Fruit fly (Drosophila melanogaster) whole organism, embryonic: ENCODE measurements around the gene inaF-B.
A peak's percentile ranks its signal among the peaks of the same experiment; 100 is the strongest.

Source experiments
- Atf6 ChIP-seq: fragments of 200-800 bp; sonication (Bioruptor generic); IDR thresholded peaks from 2 replicates; pipeline ENCODE4 v1.3.6; 2022; ENCODE audit warnings: missing biosample characterization, missing genetic modification characterization
- CG10431 ChIP-seq: fragments of 200-800 bp; sonication (Bioruptor generic); optimal IDR thresholded peaks from 3 replicates; lab custom pipeline; 2018; ENCODE audit warnings: missing biosample characterization, mild to moderate bottlenecking, missing genetic modification characterization
- CG11085 ChIP-seq: fragments of 200-800 bp; sonication (Bioruptor generic); IDR thresholded peaks from 2 replicates; pipeline ENCODE4 v1.3.6; 2022; ENCODE audit warnings: missing biosample characterization, missing genetic modification characterization
- CG12071 ChIP-seq: fragments of 200-800 bp; sonication (Bioruptor generic); optimal IDR thresholded peaks from 3 replicates; lab custom pipeline; 2018; ENCODE audit warnings: missing biosample characterization, mild to moderate bottlenecking, missing genetic modification characterization
- CG12219 ChIP-seq: fragments of 200-800 bp; sonication (Bioruptor generic); optimal IDR thresholded peaks from 3 replicates; lab custom pipeline; 2018; ENCODE audit warnings: missing biosample characterization, mild to moderate bottlenecking, missing genetic modification characterization
- CG12744 ChIP-seq: fragments of 200-800 bp; sonication (Bioruptor generic); optimal IDR thresholded peaks from 2 replicates; lab custom pipeline; 2016; ENCODE audit warnings: missing biosample characterization, missing genetic modification characterization
- CG12942 ChIP-seq: fragments of 200-800 bp; sonication (Bioruptor generic); optimal IDR thresholded peaks from 3 replicates; lab custom pipeline; 2016; ENCODE audit warnings: missing biosample characterization, missing genetic modification characterization
- CG13296 ChIP-seq: fragments of 200-800 bp; sonication (Bioruptor generic); optimal IDR thresholded peaks from 3 replicates; lab custom pipeline; 2018; ENCODE audit warnings: missing biosample characterization, mild to moderate bottlenecking, missing genetic modification characterization
- CG14014 ChIP-seq: fragments of 200-800 bp; sonication (Bioruptor generic); IDR thresholded peaks from 2 replicates; pipeline ENCODE4 v1.3.6; 2022; ENCODE audit warnings: missing biosample characterization, missing genetic modification characterization
- CG17359 ChIP-seq: fragments of 200-800 bp; sonication (Bioruptor generic); optimal IDR thresholded peaks from 3 replicates; lab custom pipeline; 2018; ENCODE audit warnings: missing biosample characterization, mild to moderate bottlenecking, missing genetic modification characterization, moderate library complexity
- CG30431 ChIP-seq: fragments of 200-800 bp; sonication (Bioruptor generic); optimal IDR thresholded peaks from 2 replicates; lab custom pipeline; 2017; ENCODE audit warnings: missing biosample characterization, missing genetic modification characterization
- CG3065 ChIP-seq: fragments of 200-800 bp; sonication (Bioruptor generic); optimal IDR thresholded peaks from 2 replicates; lab custom pipeline; 2016; ENCODE audit warnings: missing biosample characterization, missing genetic modification characterization
- CG34224 ChIP-seq: fragments of 200-800 bp; sonication (Bioruptor generic); IDR thresholded peaks from 3 replicates; pipeline ENCODE4 v1.3.6; 2022; ENCODE audit warnings: missing biosample characterization, missing genetic modification characterization; ENCODE audit not compliant: partially characterized antibody
- CG34376 ChIP-seq: fragments of 200-800 bp; sonication (Bioruptor generic); optimal IDR thresholded peaks from 2 replicates; lab custom pipeline; 2018; ENCODE audit warnings: missing biosample characterization, mild to moderate bottlenecking, missing genetic modification characterization
- CG4282 ChIP-seq: fragments of 200-800 bp; sonication (Bioruptor generic); optimal IDR thresholded peaks from 2 replicates; lab custom pipeline; 2016; ENCODE audit warnings: missing biosample characterization, missing genetic modification characterization
- CG4820 ChIP-seq: fragments of 200-800 bp; sonication (Bioruptor generic); optimal IDR thresholded peaks from 3 replicates; lab custom pipeline; 2016; ENCODE audit warnings: missing biosample characterization, missing genetic modification characterization
- CG7357 ChIP-seq: fragments of 200-800 bp; sonication (Bioruptor generic); IDR thresholded peaks from 3 replicates; pipeline ENCODE4 v1.3.6; 2022; ENCODE audit warnings: missing biosample characterization, missing genetic modification characterization
- CG7839 ChIP-seq: fragments of 200-800 bp; sonication (Bioruptor generic); optimal IDR thresholded peaks from 3 replicates; lab custom pipeline; 2018; ENCODE audit warnings: missing biosample characterization, mild to moderate bottlenecking, missing genetic modification characterization, moderate library complexity
- CG8944 ChIP-seq: fragments of 200-800 bp; sonication (Bioruptor generic); optimal IDR thresholded peaks from 3 replicates; lab custom pipeline; 2016; ENCODE audit warnings: missing biosample characterization, missing genetic modification characterization
- CG9876 ChIP-seq: fragments of 200-800 bp; sonication (Bioruptor generic); optimal IDR thresholded peaks from 2 replicates; lab custom pipeline; 2016; ENCODE audit warnings: missing biosample characterization, missing genetic modification characterization
- Chrac-16 ChIP-seq: fragments of 200-800 bp; sonication (Bioruptor generic); optimal IDR thresholded peaks from 3 replicates; lab custom pipeline; 2016; ENCODE audit warnings: missing biosample characterization, missing genetic modification characterization
- Drgx ChIP-seq: fragments of 200-800 bp; sonication (Bioruptor generic); IDR thresholded peaks from 2 replicates; pipeline ENCODE4 v1.3.6; 2022; ENCODE audit warnings: missing biosample characterization, missing genetic modification characterization
- Ets97D ChIP-seq: fragments of 200-800 bp; sonication (Bioruptor generic); optimal IDR thresholded peaks from 3 replicates; lab custom pipeline; 2016; ENCODE audit warnings: missing biosample characterization, missing genetic modification characterization
- HLHmδ ChIP-seq: fragments of 200-800 bp; sonication (Bioruptor generic); optimal IDR thresholded peaks from 2 replicates; lab custom pipeline; 2018; ENCODE audit warnings: missing biosample characterization, mild to moderate bottlenecking, missing genetic modification characterization, moderate library complexity
- Hsf ChIP-seq: fragments of 200-800 bp; sonication (Bioruptor generic); optimal IDR thresholded peaks from 3 replicates; lab custom pipeline; 2016; ENCODE audit warnings: missing biosample characterization, missing genetic modification characterization
- MTF-1 ChIP-seq: fragments of 200-800 bp; sonication (Bioruptor generic); optimal IDR thresholded peaks from 2 replicates; lab custom pipeline; 2018; ENCODE audit warnings: missing biosample characterization, mild to moderate bottlenecking, missing genetic modification characterization, borderline replicate concordance
- Nf-YC ChIP-seq: fragments of 200-800 bp; optimal IDR thresholded peaks from 3 replicates; lab custom pipeline; 2019; ENCODE audit warnings: missing biosample characterization, mild to moderate bottlenecking, missing genetic modification characterization, moderate library complexity
- Rfx ChIP-seq: fragments of 200-800 bp; sonication (Bioruptor generic); IDR thresholded peaks from 2 replicates; pipeline ENCODE4 v1.3.6; 2022; ENCODE audit warnings: missing biosample characterization, missing genetic modification characterization
- Ssrp ChIP-seq: fragments of 200-800 bp; sonication (Bioruptor generic); optimal IDR thresholded peaks from 2 replicates; lab custom pipeline; 2018; ENCODE audit warnings: missing biosample characterization, mild to moderate bottlenecking, missing genetic modification characterization, moderate library complexity
- Taf1 ChIP-seq: fragments of 200-800 bp; sonication (Bioruptor generic); IDR thresholded peaks from 2 replicates; pipeline ENCODE4 v1.3.6; 2022; ENCODE audit warnings: missing biosample characterization, missing genetic modification characterization
- Trl ChIP-seq, 3 experiments: fragments of >200 bp in 2 of 3; fragments of 200-800 bp in 1 of 3; sonication (Bioruptor generic) in 1 of 3; optimal IDR thresholded peaks; 2 replicates in 1 of 3; 3 replicates in 2 of 3; lab custom pipeline; 2016 to 2017; ENCODE audit warnings: missing biosample characterization in 1 of 3, missing genetic modification characterization in 1 of 3
- Vsx1 ChIP-seq: fragments of 200-800 bp; sonication (Bioruptor generic); optimal IDR thresholded peaks from 2 replicates; lab custom pipeline; 2017; ENCODE audit warnings: missing biosample characterization, mild to moderate bottlenecking, missing genetic modification characterization, missing genetic modification reagents
- aop ChIP-seq: fragments of 200-800 bp; sonication (Bioruptor generic); IDR thresholded peaks from 2 replicates; pipeline ENCODE4 v1.3.6; 2022; ENCODE audit warnings: missing biosample characterization, missing genetic modification characterization
- cas ChIP-seq: fragments of 200-800 bp; sonication (Bioruptor generic); IDR thresholded peaks from 2 replicates; pipeline ENCODE4 v1.3.6; 2022; ENCODE audit warnings: missing biosample characterization, missing genetic modification characterization
- corto ChIP-seq: fragments of 200-800 bp; sonication (Bioruptor generic); optimal IDR thresholded peaks from 2 replicates; lab custom pipeline; 2016; ENCODE audit warnings: missing biosample characterization, mild to moderate bottlenecking, missing genetic modification characterization, moderate library complexity
- crp ChIP-seq, 2 experiments: fragments of 200-800 bp; sonication (Bioruptor generic); optimal IDR thresholded peaks; 2 replicates in 1 of 2; 3 replicates in 1 of 2; lab custom pipeline; 2017; ENCODE audit warnings: missing biosample characterization in 2 of 2, missing genetic modification characterization in 2 of 2, mild to moderate bottlenecking in 1 of 2, moderate library complexity in 1 of 2
- dmrt11E ChIP-seq: fragments of 200-800 bp; sonication (Bioruptor generic); optimal IDR thresholded peaks from 3 replicates; lab custom pipeline; 2018; ENCODE audit warnings: missing biosample characterization, mild to moderate bottlenecking, missing genetic modification characterization, moderate library complexity
- dpn ChIP-seq, 2 experiments: fragments of 200-800 bp; sonication (Bioruptor generic); optimal IDR thresholded peaks; 3 replicates each; lab custom pipeline; 2016; ENCODE audit warnings: missing biosample characterization in 2 of 2, missing genetic modification characterization in 2 of 2
- ftz-f1 ChIP-seq: fragments of 200-800 bp; sonication (Bioruptor generic); optimal IDR thresholded peaks from 2 replicates; lab custom pipeline; 2016; ENCODE audit warnings: missing biosample characterization, missing genetic modification characterization
- gcm2 ChIP-seq: fragments of 200-800 bp; sonication (Bioruptor generic); optimal IDR thresholded peaks from 2 replicates; lab custom pipeline; 2016; ENCODE audit warnings: missing biosample characterization, missing genetic modification characterization
- her ChIP-seq: fragments of 200-800 bp; sonication (Bioruptor generic); optimal IDR thresholded peaks from 2 replicates; lab custom pipeline; 2016; ENCODE audit warnings: missing biosample characterization, missing genetic modification characterization
- ind ChIP-seq: fragments of 200-800 bp; sonication (Bioruptor generic); optimal IDR thresholded peaks from 3 replicates; lab custom pipeline; 2016; ENCODE audit warnings: missing biosample characterization, missing genetic modification characterization
- scrt ChIP-seq: fragments of 200-800 bp; sonication (Bioruptor generic); optimal IDR thresholded peaks from 2 replicates; lab custom pipeline; 2018; ENCODE audit warnings: missing biosample characterization, mild to moderate bottlenecking, missing genetic modification characterization, moderate library complexity
- slbo ChIP-seq: fragments of 200-800 bp; sonication (Bioruptor generic); IDR thresholded peaks from 2 replicates; pipeline ENCODE4 v1.3.6; 2022; ENCODE audit warnings: missing biosample characterization, missing genetic modification characterization
- slou ChIP-seq: fragments of 200-800 bp; sonication (Bioruptor generic); optimal IDR thresholded peaks from 3 replicates; lab custom pipeline; 2016; ENCODE audit warnings: missing biosample characterization, missing genetic modification characterization
- toy ChIP-seq: fragments of 200-800 bp; sonication (Bioruptor generic); IDR thresholded peaks from 2 replicates; pipeline ENCODE4 v1.3.6; 2022; ENCODE audit warnings: missing biosample characterization, missing genetic modification characterization
- usp ChIP-seq: fragments of >200 bp; optimal IDR thresholded peaks from 2 replicates; lab custom pipeline; 2017; ENCODE audit warnings: missing biosample characterization, missing genetic modification characterization
- zen2 ChIP-seq: fragments of 200-800 bp; sonication (Bioruptor generic); IDR thresholded peaks from 3 replicates; pipeline ENCODE4 v1.3.6; 2022; ENCODE audit warnings: missing biosample characterization, missing genetic modification characterization; ENCODE audit not compliant: partially characterized antibody

inaF-B gene

DNA sequence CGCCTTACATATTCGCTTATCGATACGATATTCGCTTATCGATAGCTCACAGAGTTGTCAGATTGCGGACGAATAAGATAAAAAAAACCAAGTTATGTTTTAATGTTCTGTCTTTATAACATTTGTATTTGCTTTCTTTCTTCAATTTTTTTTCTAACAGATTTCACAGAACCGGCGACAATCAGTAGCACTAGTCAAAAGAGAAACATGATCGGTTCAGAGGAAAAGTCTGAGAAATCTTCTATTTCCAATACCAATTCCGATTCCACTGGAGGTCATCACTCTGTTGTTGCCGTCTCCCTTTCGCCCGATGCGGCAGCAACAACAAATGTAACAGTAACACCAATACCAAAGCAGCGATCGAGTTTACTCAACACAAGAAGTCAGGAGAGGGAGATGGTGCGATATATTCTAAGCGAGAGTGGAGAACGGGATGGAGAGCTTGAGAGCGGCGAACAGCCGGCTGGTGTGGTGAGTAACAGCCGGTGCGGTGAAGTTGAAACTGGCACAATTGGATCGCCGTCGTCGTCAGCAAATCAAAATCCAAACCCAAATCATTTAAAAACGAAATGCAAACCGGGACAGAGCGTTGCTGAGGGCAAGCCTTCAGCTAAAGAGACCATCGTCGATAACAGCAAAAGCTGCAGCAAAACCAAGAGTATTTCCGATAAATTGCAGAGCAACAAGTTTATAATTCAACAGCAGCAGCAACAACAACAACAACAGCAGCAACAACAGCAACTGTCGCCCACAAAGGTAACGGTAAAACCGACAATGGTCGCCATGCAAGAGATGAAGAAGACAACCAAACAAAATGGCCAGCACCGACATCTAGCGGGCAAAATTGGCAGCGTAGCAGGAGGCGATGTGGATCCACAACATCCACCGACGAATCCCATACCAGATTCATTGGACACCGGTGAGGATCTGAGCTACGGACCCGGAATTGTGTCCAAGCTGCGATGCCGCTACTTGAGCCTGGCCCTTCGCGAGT is 50.7 kb downstream of the inaF-B start (continued):
- peak; percentile 25 for TF ChIP-seq CG12744 (GFP tag; lab: Kevin White, UChicago)
- peak; percentile 16 for TF ChIP-seq CG12071
- TF ChIP-seq CG12942 (GFP tag; lab: Kevin White, UChicago) = peak; percentile 64
- TF ChIP-seq Ets97D (GFP tag; lab: Kevin White, UChicago) = peak; percentile 57
- peak; percentile 54; the same call in 1 of the 2 replicates for TF ChIP-seq Atf6
- peak; percentile 46 for TF ChIP-seq Ssrp (tag; lab: Kevin White, UChicago)
- TF ChIP-seq dpn (GFP tag; optimal IDR thresholded peaks at IDR 0.05; lab: Kevin White, UChicago) = peak; percentile 69 to 75
- peak; percentile 53 for TF ChIP-seq Hsf (GFP tag; lab: Kevin White, UChicago)
- TF ChIP-seq CG17359 (tag; lab: Kevin White, UChicago) = peak; percentile 46
- no peak for TF ChIP-seq aop
- no peak for TF ChIP-seq MTF-1 (GFP tag; lab: Kevin White, UChicago)
- TF ChIP-seq gcm2 (GFP tag; lab: Kevin White, UChicago) = no peak
- TF ChIP-seq CG3065 (GFP tag; lab: Kevin White, UChicago) = no peak
- TF ChIP-seq CG11085 (GFP tag; lab: Robert Waterston, UW) = no peak
- no peak for TF ChIP-seq cas (GFP tag; lab: Robert Waterston, UW)
- TF ChIP-seq crp (GFP tag; optimal IDR thresholded peaks at IDR 0.05; lab: Kevin White, UChicago) = peak in 1 of 2 experiments; percentile 23
- peak; percentile 60 for TF ChIP-seq Chrac-16 (GFP tag; lab: Kevin White, UChicago)
- peak; percentile 50; the same call in 2 of the 3 replicates for TF ChIP-seq CG34224 (GFP tag; lab: Robert Waterston, UW)
- peak; percentile 77 to 85 for TF ChIP-seq Trl (optimal IDR thresholded peaks at IDR 0.05; lab: Kevin White, UChicago)
- peak; percentile 76 for TF ChIP-seq Trl (GFP tag; optimal IDR thresholded peaks at IDR 0.05; lab: Kevin White, UChicago)
- no peak for TF ChIP-seq toy (GFP tag; lab: Robert Waterston, UW)
- TF ChIP-seq Vsx1 = peak; percentile 40
- no peak for TF ChIP-seq zen2 (GFP tag; lab: Robert Waterston, UW)
- peak; percentile 65 for TF ChIP-seq CG4282 (GFP tag; lab: Kevin White, UChicago)
- TF ChIP-seq Nf-YC (tag; lab: Kevin White, UChicago) = peak; percentile 80
- TF ChIP-seq CG13296 (GFP tag; lab: Kevin White, UChicago) = peak; percentile 63
- peak; percentile 66 for TF ChIP-seq HLHmδ
- no peak for TF ChIP-seq CG7357 (GFP tag; lab: Robert Waterston, UW)
- TF ChIP-seq CG4820 (GFP tag; lab: Kevin White, UChicago) = peak; percentile 47
- TF ChIP-seq slbo (GFP tag; lab: Robert Waterston, UW) = peak; percentile 62
- TF ChIP-seq CG34376 (GFP tag; lab: Kevin White, UChicago) = peak; percentile 87
- no peak for TF ChIP-seq Drgx (GFP tag; lab: Robert Waterston, UW)
- peak; percentile 6 for TF ChIP-seq CG30431 (GFP tag; lab: Kevin White, UChicago)
- TF ChIP-seq dmrt11E (tag; lab: Kevin White, UChicago) = peak; percentile 5
- peak; percentile 62 for TF ChIP-seq CG7839 (tag; lab: Kevin White, UChicago)
- TF ChIP-seq scrt (GFP tag; lab: Kevin White, UChicago) = peak; percentile 6
- peak; percentile 35 for TF ChIP-seq CG9876 (GFP tag; lab: Kevin White, UChicago)
- TF ChIP-seq CG10431 (GFP tag; lab: Kevin White, UChicago) = no peak
- peak; percentile 78 for TF ChIP-seq Rfx
- peak; percentile 29 for TF ChIP-seq CG14014
- no peak for TF ChIP-seq CG12219 (GFP tag; lab: Kevin White, UChicago)
- peak; percentile 55 for TF ChIP-seq her (GFP tag; lab: Kevin White, UChicago)
- TF ChIP-seq usp (GFP tag; lab: Kevin White, UChicago) = no peak
- peak; percentile 63 for TF ChIP-seq CG8944
- no peak for TF ChIP-seq corto (GFP tag; lab: Kevin White, UChicago)
- TF ChIP-seq Taf1 = no peak
- TF ChIP-seq slou (GFP tag; lab: Kevin White, UChicago) = peak; percentile 13
- TF ChIP-seq ind (GFP tag; lab: Kevin White, UChicago) = peak; percentile 73
- peak; percentile 95 for TF ChIP-seq ftz-f1 (GFP tag; lab: Kevin White, UChicago)
